Fruit fly (Drosophila melanogaster) whole organism, embryonic: ENCODE data around the gene simj.

ENCODE experiments used
- Adf1 ChIP-seq: fragments of 200-800 bp; sonication (Bioruptor generic); IDR thresholded peaks from 2 replicates; pipeline ENCODE4 v1.3.6; 2022; ENCODE audit warnings: missing biosample characterization, missing genetic modification characterization
- Antp ChIP-seq: fragments of 200-800 bp; sonication (Bioruptor generic); optimal IDR thresholded peaks from 3 replicates; lab custom pipeline; 2016; ENCODE audit warnings: missing biosample characterization, missing genetic modification characterization
- B-H1 ChIP-seq: fragments of 200-800 bp; sonication (Bioruptor generic); IDR thresholded peaks from 3 replicates; pipeline ENCODE4 v1.3.6; 2022; ENCODE audit warnings: missing biosample characterization, missing genetic modification characterization
- BEAF-32 ChIP-seq: fragments of 200-800 bp; sonication (Bioruptor generic); optimal IDR thresholded peaks from 3 replicates; lab custom pipeline; 2017; ENCODE audit warnings: missing biosample characterization, missing genetic modification characterization, mild to moderate bottlenecking, moderate library complexity, missing genetic modification reagents
- C15 ChIP-seq: fragments of 200-800 bp; sonication (Bioruptor generic); IDR thresholded peaks from 3 replicates; pipeline ENCODE4 v1.3.6; 2022; ENCODE audit warnings: missing biosample characterization, missing genetic modification characterization
- CG10462 ChIP-seq: fragments of 200-800 bp; sonication (Bioruptor generic); optimal IDR thresholded peaks from 2 replicates; lab custom pipeline; 2016; ENCODE audit warnings: missing biosample characterization, missing genetic modification characterization
- CG10565 ChIP-seq: fragments of 200-800 bp; sonication (Bioruptor generic); optimal IDR thresholded peaks from 3 replicates; lab custom pipeline; 2016; ENCODE audit warnings: missing biosample characterization, mild to moderate bottlenecking, missing genetic modification characterization
- CG11085 ChIP-seq: fragments of 200-800 bp; sonication (Bioruptor generic); IDR thresholded peaks from 2 replicates; pipeline ENCODE4 v1.3.6; 2022; ENCODE audit warnings: missing biosample characterization, missing genetic modification characterization
- CG1233 ChIP-seq: fragments of 200-800 bp; sonication (Bioruptor generic); optimal IDR thresholded peaks from 4 replicates; lab custom pipeline; 2018; ENCODE audit warnings: missing biosample characterization, mild to moderate bottlenecking, missing genetic modification characterization
- CG12769 ChIP-seq: fragments of 200-800 bp; sonication (Bioruptor generic); optimal IDR thresholded peaks from 2 replicates; lab custom pipeline; 2019; ENCODE audit warnings: missing biosample characterization, mild to moderate bottlenecking, missing genetic modification characterization, moderate library complexity
- CG13123 ChIP-seq: fragments of 200-800 bp; sonication (Bioruptor generic); optimal IDR thresholded peaks from 2 replicates; lab custom pipeline; 2016; ENCODE audit warnings: missing biosample characterization, missing genetic modification characterization
- CG14050 ChIP-seq: fragments of 200-800 bp; sonication (Bioruptor generic); IDR thresholded peaks from 3 replicates; pipeline ENCODE4 v1.3.6; 2022; ENCODE audit warnings: missing biosample characterization, missing genetic modification characterization
- CG15011 ChIP-seq: fragments of 200-800 bp; sonication (Bioruptor generic); optimal IDR thresholded peaks from 3 replicates; lab custom pipeline; 2018; ENCODE audit warnings: missing biosample characterization, mild to moderate bottlenecking, missing genetic modification characterization
- CG16813 ChIP-seq: fragments of 200-800 bp; sonication (Bioruptor generic); IDR thresholded peaks from 3 replicates; pipeline ENCODE4 v1.3.6; 2022; ENCODE audit warnings: missing biosample characterization, missing genetic modification characterization; ENCODE audit not compliant: partially characterized antibody
- CG16815 ChIP-seq: fragments of 200-800 bp; sonication (Bioruptor generic); optimal IDR thresholded peaks from 3 replicates; lab custom pipeline; 2017; ENCODE audit warnings: missing biosample characterization, mild to moderate bottlenecking, missing genetic modification characterization
- CG18476 ChIP-seq: fragments of 200-800 bp; sonication (Bioruptor generic); optimal IDR thresholded peaks from 2 replicates; lab custom pipeline; 2016; ENCODE audit warnings: missing biosample characterization, mild to moderate bottlenecking, missing genetic modification characterization
- CG18619 ChIP-seq: fragments of 200-800 bp; sonication (Bioruptor generic); optimal IDR thresholded peaks from 3 replicates; lab custom pipeline; 2017; ENCODE audit warnings: missing biosample characterization, mild to moderate bottlenecking, missing genetic modification characterization
- CG32767 ChIP-seq: fragments of 200-800 bp; sonication (Bioruptor generic); IDR thresholded peaks from 2 replicates; pipeline ENCODE4 v1.3.6; 2022; ENCODE audit warnings: missing biosample characterization, missing genetic modification characterization
- CG34376 ChIP-seq: fragments of 200-800 bp; sonication (Bioruptor generic); optimal IDR thresholded peaks from 2 replicates; lab custom pipeline; 2018; ENCODE audit warnings: missing biosample characterization, mild to moderate bottlenecking, missing genetic modification characterization
- CG34422 ChIP-seq: fragments of 200-800 bp; sonication (Bioruptor generic); IDR thresholded peaks from 3 replicates; pipeline ENCODE4 v1.3.6; 2022; ENCODE audit warnings: missing biosample characterization, missing genetic modification characterization
- CG3838 ChIP-seq: fragments of 200-800 bp; sonication (Bioruptor generic); optimal IDR thresholded peaks from 3 replicates; lab custom pipeline; 2016; ENCODE audit warnings: missing biosample characterization, missing genetic modification characterization
- CG8478 ChIP-seq: fragments of >200 bp; optimal IDR thresholded peaks from 2 replicates; lab custom pipeline; 2018
- CG9609 ChIP-seq: fragments of 200-800 bp; sonication (Bioruptor generic); optimal IDR thresholded peaks from 3 replicates; lab custom pipeline; 2016; ENCODE audit warnings: missing biosample characterization, missing genetic modification characterization
- CoRest ChIP-seq: fragments of 200-800 bp; sonication (Bioruptor generic); optimal IDR thresholded peaks from 3 replicates; lab custom pipeline; 2018; ENCODE audit warnings: missing biosample characterization, mild to moderate bottlenecking, missing genetic modification characterization, moderate library complexity
- Dip2 ChIP-seq: fragments of 200-800 bp; sonication (Bioruptor generic); IDR thresholded peaks from 2 replicates; pipeline ENCODE4 v1.3.6; 2022; ENCODE audit warnings: missing biosample characterization, missing genetic modification characterization
- H15 ChIP-seq: fragments of 200-800 bp; sonication (Bioruptor generic); IDR thresholded peaks from 3 replicates; pipeline ENCODE4 v1.3.6; 2022; ENCODE audit warnings: missing biosample characterization, missing genetic modification characterization
- HHEX ChIP-seq: fragments of 200-800 bp; sonication (Bioruptor generic); optimal IDR thresholded peaks from 3 replicates; lab custom pipeline; 2017; ENCODE audit warnings: missing biosample characterization, mild to moderate bottlenecking, missing genetic modification characterization, missing genetic modification reagents
- HLH3B ChIP-seq: fragments of 200-800 bp; sonication (Bioruptor generic); IDR thresholded peaks from 2 replicates; pipeline ENCODE4 v1.3.6; 2022; ENCODE audit warnings: missing biosample characterization, missing genetic modification characterization
- HLH4C ChIP-seq: fragments of 200-800 bp; sonication (Bioruptor generic); IDR thresholded peaks from 3 replicates; pipeline ENCODE4 v1.3.6; 2022; ENCODE audit warnings: missing biosample characterization, missing genetic modification characterization; ENCODE audit not compliant: partially characterized antibody
- Hsf ChIP-seq: fragments of 200-800 bp; sonication (Bioruptor generic); optimal IDR thresholded peaks from 3 replicates; lab custom pipeline; 2016; ENCODE audit warnings: missing biosample characterization, missing genetic modification characterization
- Kr ChIP-seq: fragments of 200-800 bp; sonication (Bioruptor generic); optimal IDR thresholded peaks from 2 replicates; lab custom pipeline; 2017; ENCODE audit warnings: missing biosample characterization, mild to moderate bottlenecking, missing genetic modification characterization
- Optix ChIP-seq: fragments of 200-800 bp; sonication (Bioruptor generic); IDR thresholded peaks from 3 replicates; pipeline ENCODE4 v1.3.6; 2022; ENCODE audit warnings: missing biosample characterization, missing genetic modification characterization
- Sox102F ChIP-seq: fragments of 200-800 bp; sonication (Bioruptor generic); optimal IDR thresholded peaks from 2 replicates; lab custom pipeline; 2018; ENCODE audit warnings: missing biosample characterization, mild to moderate bottlenecking, missing genetic modification characterization, moderate library complexity
- YL-1 ChIP-seq: fragments of 200-800 bp; sonication (Bioruptor generic); optimal IDR thresholded peaks from 3 replicates; lab custom pipeline; 2017; ENCODE audit warnings: missing biosample characterization, mild to moderate bottlenecking, missing genetic modification characterization
- abd-A ChIP-seq: fragments of 200-800 bp; sonication (Bioruptor generic); optimal IDR thresholded peaks from 3 replicates; lab custom pipeline; 2019; ENCODE audit warnings: missing biosample characterization, mild to moderate bottlenecking, missing genetic modification characterization, moderate library complexity
- ara ChIP-seq: fragments of 200-800 bp; sonication (Bioruptor generic); IDR thresholded peaks from 2 replicates; pipeline ENCODE4 v1.3.6; 2022; ENCODE audit warnings: missing biosample characterization, missing genetic modification characterization
- ase ChIP-seq: fragments of 200-800 bp; sonication (Bioruptor generic); IDR thresholded peaks from 3 replicates; pipeline ENCODE4 v1.3.6; 2022; ENCODE audit warnings: missing biosample characterization, missing genetic modification characterization
- ato ChIP-seq: fragments of 200-800 bp; sonication (Bioruptor generic); IDR thresholded peaks from 2 replicates; pipeline ENCODE4 v1.3.6; 2022; ENCODE audit warnings: missing biosample characterization, missing genetic modification characterization; ENCODE audit not compliant: partially characterized antibody
- btn ChIP-seq: fragments of 200-800 bp; sonication (Bioruptor generic); optimal IDR thresholded peaks from 2 replicates; lab custom pipeline; 2016; ENCODE audit warnings: missing biosample characterization, missing genetic modification characterization
- cas ChIP-seq: fragments of 200-800 bp; sonication (Bioruptor generic); IDR thresholded peaks from 2 replicates; pipeline ENCODE4 v1.3.6; 2022; ENCODE audit warnings: missing biosample characterization, missing genetic modification characterization
- en ChIP-seq: fragments of 200-800 bp; sonication (Bioruptor generic); optimal IDR thresholded peaks from 2 replicates; lab custom pipeline; 2016; ENCODE audit warnings: missing biosample characterization, missing genetic modification characterization
- gcm ChIP-seq: fragments of 200-800 bp; sonication (Bioruptor generic); optimal IDR thresholded peaks from 2 replicates; lab custom pipeline; 2019; ENCODE audit warnings: missing biosample characterization, mild to moderate bottlenecking, missing genetic modification characterization, moderate library complexity
- gsb ChIP-seq: fragments of 200-800 bp; sonication (Bioruptor generic); IDR thresholded peaks from 2 replicates; pipeline ENCODE4 v1.3.6; 2022; ENCODE audit warnings: missing biosample characterization, missing genetic modification characterization
- h ChIP-seq: fragments of >200 bp; optimal IDR thresholded peaks from 2 replicates; lab custom pipeline; 2017
- mirr ChIP-seq: fragments of 200-800 bp; sonication (Bioruptor generic); optimal IDR thresholded peaks from 3 replicates; lab custom pipeline; 2018; ENCODE audit warnings: missing biosample characterization, mild to moderate bottlenecking, missing genetic modification characterization
- nerfin-2 ChIP-seq: fragments of 200-800 bp; sonication (Bioruptor generic); IDR thresholded peaks from 2 replicates; pipeline ENCODE4 v1.3.6; 2022; ENCODE audit warnings: missing biosample characterization, missing genetic modification characterization; ENCODE audit not compliant: partially characterized antibody
- otp ChIP-seq: fragments of 200-800 bp; sonication (Bioruptor generic); IDR thresholded peaks from 3 replicates; pipeline ENCODE4, ENCODE4 v1.3.6; 2022; ENCODE audit warnings: missing biosample characterization, missing genetic modification characterization
- pros ChIP-seq: fragments of 200-800 bp; sonication (Bioruptor generic); optimal IDR thresholded peaks from 3 replicates; lab custom pipeline; 2019; ENCODE audit warnings: missing biosample characterization, mild to moderate bottlenecking, missing genetic modification characterization, moderate library complexity
- schlank ChIP-seq: fragments of 200-800 bp; sonication (Bioruptor generic); optimal IDR thresholded peaks from 2 replicates; lab custom pipeline; 2018; ENCODE audit warnings: missing biosample characterization, mild to moderate bottlenecking, missing genetic modification characterization
- sim ChIP-seq: fragments of 200-800 bp; sonication (Bioruptor generic); IDR thresholded peaks from 2 replicates; pipeline ENCODE4 v1.3.6; 2022; ENCODE audit warnings: missing biosample characterization, missing genetic modification characterization
- slbo ChIP-seq: fragments of 200-800 bp; sonication (Bioruptor generic); IDR thresholded peaks from 2 replicates; pipeline ENCODE4 v1.3.6; 2022; ENCODE audit warnings: missing biosample characterization, missing genetic modification characterization
- tin ChIP-seq: fragments of 200-800 bp; sonication (Bioruptor generic); optimal IDR thresholded peaks from 3 replicates; lab custom pipeline; 2016; ENCODE audit warnings: missing biosample characterization, missing genetic modification characterization

simj gene

dm6 chr3L:10696635-10697412 is 32.3 kb downstream of the simj start, which contains the start of gene NijA (continued):
- TF ChIP-seq Dip2 (GFP tag; lab: Robert Waterston, UW) (no peak), CG15011 (GFP tag; lab: Kevin White, UChicago) (no peak), BEAF-32 (GFP tag; lab: Kevin White, UChicago) (no peak), CG16815 (GFP tag; lab: Kevin White, UChicago) (no peak), btn (GFP tag; lab: Kevin White, UChicago) (no peak), nerfin-2 (GFP tag; lab: Robert Waterston, UW) (no peak), CG11085 (no peak), CG34422 (GFP tag; lab: Robert Waterston, UW) (no peak), h (lab: Kevin White, UChicago) (no peak), CG9609 (GFP tag; lab: Kevin White, UChicago) (no peak), YL-1 (GFP tag; lab: Kevin White, UChicago) (no peak), CG13123 (GFP tag; lab: Kevin White, UChicago) (no peak), CoRest (tag; lab: Kevin White, UChicago) (peak; percentile 59), Optix (GFP tag; lab: Robert Waterston, UW) (no peak), CG18476 (GFP tag; lab: Kevin White, UChicago) (no peak), en (no peak), CG32767 (GFP tag; lab: Robert Waterston, UW) (no peak), B-H1 (GFP tag; lab: Robert Waterston, UW) (no peak), HLH4C (GFP tag; lab: Robert Waterston, UW) (no peak), gcm (GFP tag; lab: Kevin White, UChicago) (peak; percentile 25), Sox102F (GFP tag; lab: Kevin White, UChicago) (no peak), otp (GFP tag; lab: Robert Waterston, UW) (no peak), abd-A (no peak), CG14050 (GFP tag; lab: Robert Waterston, UW) (no peak), Kr (GFP tag; lab: Kevin White, UChicago) (no peak), cas (GFP tag; lab: Robert Waterston, UW) (no peak), mirr (GFP tag; lab: Kevin White, UChicago) (no peak), ato (GFP tag; lab: Robert Waterston, UW) (no peak), CG3838 (no peak), CG10462 (GFP tag; lab: Kevin White, UChicago) (no peak), pros (GFP tag; lab: Kevin White, UChicago) (no peak), sim (GFP tag; lab: Robert Waterston, UW) (no peak), H15 (GFP tag; lab: Robert Waterston, UW) (no peak), HHEX (GFP tag; lab: Kevin White, UChicago) (no peak), gsb (GFP tag; lab: Robert Waterston, UW) (no peak), slbo (GFP tag; lab: Robert Waterston, UW) (peak; percentile 62), CG10565 (GFP tag; lab: Kevin White, UChicago) (no peak), CG12769 (tag; lab: Kevin White, UChicago) (peak; percentile 25), Adf1 (no peak), ase (GFP tag; lab: Robert Waterston, UW) (no peak), C15 (no peak), tin (GFP tag; lab: Kevin White, UChicago) (no peak), CG18619 (GFP tag; lab: Kevin White, UChicago) (no peak), CG34376 (GFP tag; lab: Kevin White, UChicago) (no peak), HLH3B (GFP tag; lab: Robert Waterston, UW) (no peak), CG16813 (GFP tag; lab: Robert Waterston, UW) (no peak), schlank (no peak), Hsf (GFP tag; lab: Kevin White, UChicago) (no peak), CG1233 (GFP tag; lab: Kevin White, UChicago) (no peak), ara (GFP tag; lab: Robert Waterston, UW) (no peak), CG8478 (lab: Kevin White, UChicago) (no peak), Antp (GFP tag; lab: Kevin White, UChicago) (no peak)
